Worm (Caenorhabditis elegans) whole organism, early embryonic: ENCODE results near the gene Y38F1A.4.

ENCODE experiments used
- aly-1 ChIP-seq: sonication (generic microtip); optimal IDR thresholded peaks from 2 replicates; lab custom pipeline; 2016; ENCODE audit warnings: missing genetic modification characterization, missing compliant biosample characterization
- ama-1 ChIP-seq: fragments of 150-350 bp; optimal IDR thresholded peaks from 2 replicates; lab custom pipeline; 2014
- ceh-36 ChIP-seq: sonication (generic microtip); optimal IDR thresholded peaks from 2 replicates; lab custom pipeline; 2016; ENCODE audit warnings: missing genetic modification characterization, inconsistent platforms, missing compliant biosample characterization

DNA sequence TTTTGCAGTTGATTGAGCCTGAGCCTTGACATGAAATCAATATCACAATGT lies 4.2 kb downstream of the Y38F1A.4 start, which contains the start of gene ptr-18:
- TF ChIP-seq ama-1 (lab: Kevin White, UChicago) (no peak), aly-1 (tag; lab: Kevin White, UChicago) (no peak), ceh-36 (tag; lab: Kevin White, UChicago) (no peak)
